Fruit fly (Drosophila melanogaster) S2 (cell line): ENCODE results near the gene emc.

Experiments
- CG8478 ChIP-seq: fragments of >200 bp; optimal IDR thresholded peaks from 2 replicates; lab custom pipeline; 2018
- CTCF ChIP-seq, 2 experiments: fragments of >200 bp; optimal IDR thresholded peaks; 2 replicates each; lab custom pipeline; 2018

- TF ChIP-seq CTCF (optimal IDR thresholded peaks at IDR 0.05; lab: Kevin White, UChicago) (no peak), CG8478 (lab: Kevin White, UChicago) (no peak)
Observed at dm6 chr3L:716078-716477, 33.1 kb upstream of the emc start.
